Fruit fly (Drosophila melanogaster): ENCODE measurements around the gene Muc11A.

The Muc11A gene

dm6 chrX:12059495-12059894 lies at the start of gene Muc11A:
Gene Muc11A (plus strand): TSS chrX:12059795.
- TF ChIP-seq Myc (optimal IDR thresholded peaks at IDR 0.05) = no peak

- TF ChIP-seq psq (optimal IDR thresholded peaks at IDR 0.05) = peak; percentile 41
- TF ChIP-seq h (optimal IDR thresholded peaks at IDR 0.05) = no peak
- no peak for TF ChIP-seq Myc (optimal IDR thresholded peaks at IDR 0.05)
- no peak for TF ChIP-seq insv (optimal IDR thresholded peaks at IDR 0.05)
Measured at dm6 chrX:12012149-12013097, 47.2 kb upstream of the Muc11A start, which contains the start of the genes CG1492 and regucalcin. Gene CG1492 (minus strand): TSS chrX:12012211. Gene regucalcin (plus strand): TSS chrX:12012377.

- TF ChIP-seq psq (optimal IDR thresholded peaks at IDR 0.05) (no peak), ttk (optimal IDR thresholded peaks at IDR 0.05) (no peak), Sin3A (optimal IDR thresholded peaks at IDR 0.05) (no peak), insv (optimal IDR thresholded peaks at IDR 0.05) (no peak), h (optimal IDR thresholded peaks at IDR 0.05) (no peak), Myc (optimal IDR thresholded peaks at IDR 0.05) (no peak)
Measured at dm6 chrX:12013098-12013493, 46.5 kb upstream of the Muc11A start.

dm6 chrX:12014131-12014530 lies 45.5 kb upstream of the Muc11A start:
- TF ChIP-seq Sin3A (optimal IDR thresholded peaks at IDR 0.05) = no peak
- TF ChIP-seq h (optimal IDR thresholded peaks at IDR 0.05) = no peak
- no peak for TF ChIP-seq Myc (optimal IDR thresholded peaks at IDR 0.05)
- TF ChIP-seq ttk (optimal IDR thresholded peaks at IDR 0.05) = no peak
- no peak for TF ChIP-seq insv (optimal IDR thresholded peaks at IDR 0.05)
- no peak for TF ChIP-seq psq (optimal IDR thresholded peaks at IDR 0.05)

dm6 chrX:12014800-12015389 lies 44.7 kb upstream of the Muc11A start:
- TF ChIP-seq insv (optimal IDR thresholded peaks at IDR 0.05) = no peak
- no peak for TF ChIP-seq Sin3A (optimal IDR thresholded peaks at IDR 0.05)
- no peak for TF ChIP-seq ttk (optimal IDR thresholded peaks at IDR 0.05)
- no peak for TF ChIP-seq h (optimal IDR thresholded peaks at IDR 0.05)
- TF ChIP-seq Myc (optimal IDR thresholded peaks at IDR 0.05) = no peak
- TF ChIP-seq psq (optimal IDR thresholded peaks at IDR 0.05) = no peak

DNA sequence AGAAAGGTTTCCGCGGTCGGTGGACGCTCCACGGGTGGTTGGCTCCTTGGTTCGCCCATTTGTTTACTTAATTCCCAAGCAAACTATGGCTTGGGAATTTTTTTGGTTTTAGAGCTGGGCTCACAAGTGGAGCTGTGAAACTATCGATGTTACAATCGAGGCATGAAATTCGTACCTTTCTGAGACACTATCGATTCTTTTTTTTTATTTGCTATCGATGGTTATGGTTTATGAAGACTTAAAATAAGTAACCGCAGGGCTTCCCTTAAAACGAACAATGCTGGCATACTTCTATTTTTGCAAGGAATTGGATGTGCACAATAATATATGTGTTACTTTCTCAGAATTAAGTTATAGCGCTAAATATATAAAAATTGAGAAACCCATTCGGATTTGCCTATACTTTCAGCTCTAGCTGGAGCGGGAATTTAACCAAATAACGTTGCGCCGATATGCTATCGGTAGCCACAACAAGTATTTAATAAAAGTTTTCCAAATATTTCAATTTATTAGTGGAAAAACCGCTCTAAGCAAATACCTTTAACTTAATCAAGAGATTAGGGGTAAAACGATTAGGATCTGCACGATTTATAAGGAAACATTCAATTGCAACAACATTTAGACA lies 41.7 kb upstream of the Muc11A start, which contains the start of gene Chrac-16:
Gene Chrac-16 (minus strand): TSS at position 147 of the 625 bp plus-strand sequence.
- no peak for TF ChIP-seq Myc (optimal IDR thresholded peaks at IDR 0.05)
- no peak for TF ChIP-seq insv (optimal IDR thresholded peaks at IDR 0.05)
- no peak for TF ChIP-seq psq (optimal IDR thresholded peaks at IDR 0.05)

- TF ChIP-seq ttk (optimal IDR thresholded peaks at IDR 0.05) (no peak), Myc (optimal IDR thresholded peaks at IDR 0.05) (no peak), Sin3A (optimal IDR thresholded peaks at IDR 0.05) (no peak), insv (optimal IDR thresholded peaks at IDR 0.05) (no peak), psq (optimal IDR thresholded peaks at IDR 0.05) (no peak), h (optimal IDR thresholded peaks at IDR 0.05) (no peak)
Measured at dm6 chrX:12018440-12019101, 41.0 kb upstream of the Muc11A start, which contains the start of gene Lsm12a. Gene Lsm12a (plus strand): TSS chrX:12018640.

- no peak for TF ChIP-seq Myc (optimal IDR thresholded peaks at IDR 0.05)
- no peak for TF ChIP-seq h (optimal IDR thresholded peaks at IDR 0.05)
- TF ChIP-seq ttk (optimal IDR thresholded peaks at IDR 0.05) = no peak
- TF ChIP-seq insv (optimal IDR thresholded peaks at IDR 0.05) = no peak
- no peak for TF ChIP-seq Sin3A (optimal IDR thresholded peaks at IDR 0.05)
- TF ChIP-seq psq (optimal IDR thresholded peaks at IDR 0.05) = no peak
Measured at dm6 chrX:12020857-12021256, 38.7 kb upstream of the Muc11A start, which contains the start of gene Tango4. Gene Tango4 (plus strand): TSS chrX:12021068.

DNA sequence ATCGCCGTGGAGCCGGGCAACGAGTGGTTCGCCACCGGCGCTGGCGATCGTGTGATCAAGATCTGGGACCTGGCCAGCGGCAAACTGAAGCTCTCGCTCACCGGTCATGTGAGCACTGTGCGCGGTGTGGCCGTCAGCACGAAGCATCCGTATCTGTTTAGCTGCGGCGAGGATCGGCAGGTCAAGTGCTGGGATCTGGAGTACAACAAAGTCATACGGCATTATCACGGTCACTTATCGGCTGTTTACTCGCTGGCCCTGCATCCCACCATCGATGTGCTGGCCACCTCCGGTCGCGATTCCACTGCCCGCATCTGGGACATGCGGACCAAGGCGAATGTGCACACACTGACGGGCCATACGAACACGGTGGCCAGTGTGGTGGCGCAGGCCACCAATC lies 37.8 kb upstream of the Muc11A start:
- TF ChIP-seq psq (optimal IDR thresholded peaks at IDR 0.05) (no peak), h (optimal IDR thresholded peaks at IDR 0.05) (no peak), Myc (optimal IDR thresholded peaks at IDR 0.05) (no peak), Sin3A (optimal IDR thresholded peaks at IDR 0.05) (no peak), ttk (optimal IDR thresholded peaks at IDR 0.05) (no peak), insv (optimal IDR thresholded peaks at IDR 0.05) (no peak)

dm6 chrX:12028825-12029514 lies 30.6 kb upstream of the Muc11A start, which contains the start of gene Usp7:
Gene Usp7 (minus strand): TSS chrX:12029032.
- TF ChIP-seq Sin3A (optimal IDR thresholded peaks at IDR 0.05) = no peak
- TF ChIP-seq psq (optimal IDR thresholded peaks at IDR 0.05) = no peak
- TF ChIP-seq Myc (optimal IDR thresholded peaks at IDR 0.05) = no peak
- no peak for TF ChIP-seq ttk (optimal IDR thresholded peaks at IDR 0.05)
- TF ChIP-seq insv (optimal IDR thresholded peaks at IDR 0.05) = no peak
- no peak for TF ChIP-seq h (optimal IDR thresholded peaks at IDR 0.05)

DNA sequence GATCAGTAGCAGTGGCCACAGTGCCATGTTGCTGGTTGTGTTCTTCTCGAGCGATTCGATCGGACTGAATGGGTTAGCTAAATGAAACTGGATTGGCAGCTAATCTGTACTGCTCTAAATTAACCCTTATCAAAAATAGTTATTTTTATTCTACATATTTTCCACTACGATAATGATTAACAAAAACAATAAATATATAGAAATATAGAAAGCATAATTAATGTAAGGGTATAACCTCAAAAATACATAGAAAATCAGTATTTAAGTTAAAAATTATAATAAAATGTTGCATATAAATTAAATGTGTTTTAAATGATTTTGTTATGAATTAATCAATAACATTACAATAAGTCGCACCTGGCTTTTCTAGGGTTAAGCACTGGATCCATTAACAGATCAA lies 28.2 kb upstream of the Muc11A start, which contains the start of gene Cyp311a1:
Gene Cyp311a1 (minus strand): TSS at position 66 of the 400 bp plus-strand sequence.
- TF ChIP-seq Sin3A (optimal IDR thresholded peaks at IDR 0.05) = no peak
- TF ChIP-seq insv (optimal IDR thresholded peaks at IDR 0.05) = no peak
- TF ChIP-seq psq (optimal IDR thresholded peaks at IDR 0.05) = no peak
- no peak for TF ChIP-seq h (optimal IDR thresholded peaks at IDR 0.05)
- TF ChIP-seq ttk (optimal IDR thresholded peaks at IDR 0.05) = no peak

All from Kc167 (cell line).